Fruit fly (Drosophila melanogaster): ENCODE measurements around the gene CG14391.

The CG14391 gene

DNA sequence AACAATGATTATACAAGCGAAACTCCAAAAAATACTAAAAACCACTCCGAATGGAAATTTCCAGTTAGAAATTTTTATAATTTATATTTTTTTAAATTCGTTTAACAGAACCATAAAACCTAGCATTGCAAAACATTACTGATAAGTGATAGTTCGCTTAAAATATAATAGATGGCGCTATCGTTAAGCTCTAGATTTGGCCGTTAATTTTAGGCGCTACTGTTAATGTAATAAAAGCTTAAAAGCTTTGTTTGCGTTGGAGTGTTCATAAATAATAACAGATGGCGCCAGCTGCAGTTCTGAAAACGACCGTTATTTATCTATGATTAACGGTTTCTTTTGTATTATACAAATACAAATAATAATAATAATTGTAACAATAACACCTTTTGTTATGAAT is 29.1 kb upstream of the CG14391 start:
- peak; percentile 54 for TF ChIP-seq grau (tag; optimal IDR thresholded peaks at IDR 0.05)
- no peak for TF ChIP-seq Scr (GFP tag; IDR thresholded peaks at IDR 0.05; ENCODE audit: partially characterized antibody)
- no peak for TF ChIP-seq CG8290 (GFP tag; optimal IDR thresholded peaks at IDR 0.05)
- peak in 1 of 2 experiments; percentile 21 for TF ChIP-seq CG8290 (tag; optimal IDR thresholded peaks at IDR 0.05)
- TF ChIP-seq disco-r (GFP tag; optimal IDR thresholded peaks at IDR 0.05): no peak
- no peak for TF ChIP-seq Oaz (GFP tag; IDR thresholded peaks at IDR 0.05)
- no peak for TF ChIP-seq ash1 (GFP tag; optimal IDR thresholded peaks at IDR 0.05)
- no peak for TF ChIP-seq ham (GFP tag; IDR thresholded peaks at IDR 0.05)
- no peak for TF ChIP-seq dm (GFP tag; optimal IDR thresholded peaks at IDR 0.05)
- TF ChIP-seq Mrtf (GFP tag; IDR thresholded peaks at IDR 0.05): no peak
- no peak for TF ChIP-seq Stat92E (GFP tag; optimal IDR thresholded peaks at IDR 0.05)
- no peak for TF ChIP-seq Abd-B (GFP tag; optimal IDR thresholded peaks at IDR 0.05)
- no peak for TF ChIP-seq slou (GFP tag; optimal IDR thresholded peaks at IDR 0.05)
- no peak for TF ChIP-seq CG33213 (GFP tag; optimal IDR thresholded peaks at IDR 0.05)
- TF ChIP-seq sima (GFP tag; optimal IDR thresholded peaks at IDR 0.05): no peak
- TF ChIP-seq Spps (tag; optimal IDR thresholded peaks at IDR 0.05): no peak
- peak; percentile 20 for TF ChIP-seq CG15514 (GFP tag; optimal IDR thresholded peaks at IDR 0.05)
- TF ChIP-seq MTF-1 (GFP tag; optimal IDR thresholded peaks at IDR 0.05; ENCODE audit: borderline replicate concordance): no peak
- TF ChIP-seq Hmx (GFP tag; optimal IDR thresholded peaks at IDR 0.05): no peak
- no peak for TF ChIP-seq crc (GFP tag; optimal IDR thresholded peaks at IDR 0.05)
- no peak for TF ChIP-seq CG10565 (GFP tag; optimal IDR thresholded peaks at IDR 0.05)
- no peak for TF ChIP-seq Ravus (GFP tag; IDR thresholded peaks at IDR 0.05)
- no peak for TF ChIP-seq CG1603 (tag; optimal IDR thresholded peaks at IDR 0.05)
- TF ChIP-seq sim (GFP tag; IDR thresholded peaks at IDR 0.05): no peak
- no peak for TF ChIP-seq CG17328 (GFP tag; IDR thresholded peaks at IDR 0.05)
- no peak for TF ChIP-seq CG10366 (GFP tag; IDR thresholded peaks at IDR 0.05)
- peak; percentile 97 for TF ChIP-seq CTCF (GFP tag; optimal IDR thresholded peaks at IDR 0.05)
- peak; percentile 10 for TF ChIP-seq Deaf1 (tag; optimal IDR thresholded peaks at IDR 0.05)
- TF ChIP-seq CG10543 (GFP tag; optimal IDR thresholded peaks at IDR 0.05): no peak
- peak; percentile 50; the same call in 1 of the 2 replicates for TF ChIP-seq slbo (GFP tag; IDR thresholded peaks at IDR 0.05)
- TF ChIP-seq CG15601 (tag; optimal IDR thresholded peaks at IDR 0.05): no peak
- TF ChIP-seq otp (GFP tag; IDR thresholded peaks at IDR 0.05): no peak
- no peak for TF ChIP-seq dan (GFP tag; IDR thresholded peaks at IDR 0.05)
- no peak for TF ChIP-seq wor (GFP tag; IDR thresholded peaks at IDR 0.05)
- TF ChIP-seq CG15269 (tag; optimal IDR thresholded peaks at IDR 0.05): peak; percentile 36
- no peak for TF ChIP-seq Kr (GFP tag; optimal IDR thresholded peaks at IDR 0.05)
- no peak for TF ChIP-seq CG18599 (GFP tag; optimal IDR thresholded peaks at IDR 0.05)
- TF ChIP-seq CG7271 (tag; optimal IDR thresholded peaks at IDR 0.05): no peak
- TF ChIP-seq lmd (GFP tag; IDR thresholded peaks at IDR 0.05): no peak
- TF ChIP-seq HmgD (GFP tag; optimal IDR thresholded peaks at IDR 0.05): no peak
- TF ChIP-seq Gsc (GFP tag; IDR thresholded peaks at IDR 0.05): no peak
- TF ChIP-seq CG15696 (tag; optimal IDR thresholded peaks at IDR 0.05): no peak
- TF ChIP-seq mirr (GFP tag; optimal IDR thresholded peaks at IDR 0.05): no peak
- TF ChIP-seq Hr3 (GFP tag; optimal IDR thresholded peaks at IDR 0.05): no peak
- no peak for TF ChIP-seq CG13424 (tag; optimal IDR thresholded peaks at IDR 0.05)
- TF ChIP-seq dmrt11E (tag; optimal IDR thresholded peaks at IDR 0.05): no peak
- TF ChIP-seq Camta (GFP tag; optimal IDR thresholded peaks at IDR 0.05): no peak
- TF ChIP-seq CG30403 (GFP tag; optimal IDR thresholded peaks at IDR 0.05): peak; percentile 2
- TF ChIP-seq Sry-δ (GFP tag; optimal IDR thresholded peaks at IDR 0.05): no peak
- TF ChIP-seq bab2 (GFP tag; optimal IDR thresholded peaks at IDR 0.05): no peak
- TF ChIP-seq CG2875 (GFP tag; optimal IDR thresholded peaks at IDR 0.05): no peak
- TF ChIP-seq CG14014 (GFP tag; IDR thresholded peaks at IDR 0.05): no peak; the same call in 1 of the 2 replicates
- no peak for TF ChIP-seq CG1832 (GFP tag; optimal IDR thresholded peaks at IDR 0.05)
